Fruit fly (Drosophila melanogaster): ENCODE measurements around the gene Synd.

The Synd gene

dm6 chr3R:20823704-20824454, 8.7 kb upstream of the Synd start, which contains the start of gene CG17272:
Gene CG17272, minus strand, starts transcription at chr3R:20824239.
- no peak for TF ChIP-seq CG14711 (tag; optimal IDR thresholded peaks at IDR 0.05)
- TF ChIP-seq CG33017 (tag; optimal IDR thresholded peaks at IDR 0.05): peak; percentile 1
- TF ChIP-seq Mnt (GFP tag; optimal IDR thresholded peaks at IDR 0.05): peak; percentile 27

- TF ChIP-seq CG12768 (GFP tag; optimal IDR thresholded peaks at IDR 0.05) (peak; percentile 32), CG33017 (tag; optimal IDR thresholded peaks at IDR 0.05) (no peak), cic (GFP tag; optimal IDR thresholded peaks at IDR 0.05) (peak; percentile 35), Hr96 (GFP tag; optimal IDR thresholded peaks at IDR 0.05) (no peak), cnc (optimal IDR thresholded peaks at IDR 0.05) (peak in 1 of 2 experiments; percentile 23), CG7045 (GFP tag; optimal IDR thresholded peaks at IDR 0.05) (peak; percentile 2)
Measured at dm6 chr3R:20826929-20827328, 5.7 kb upstream of the Synd start.

- no peak for TF ChIP-seq bab1 (GFP tag; optimal IDR thresholded peaks at IDR 0.05)
- no peak for TF ChIP-seq CG5204 (GFP tag; optimal IDR thresholded peaks at IDR 0.05)
- TF ChIP-seq ovo (GFP tag; optimal IDR thresholded peaks at IDR 0.05): no peak
- TF ChIP-seq CG11617 (GFP tag; optimal IDR thresholded peaks at IDR 0.05): no peak
- TF ChIP-seq pad (GFP tag; optimal IDR thresholded peaks at IDR 0.05): no peak
- TF ChIP-seq Crg-1 (GFP tag; optimal IDR thresholded peaks at IDR 0.05): peak; percentile 45
- TF ChIP-seq Mnt (GFP tag; optimal IDR thresholded peaks at IDR 0.05): peak; percentile 14
- no peak for TF ChIP-seq Clk (GFP tag; optimal IDR thresholded peaks at IDR 0.05)
- TF ChIP-seq cnc (optimal IDR thresholded peaks at IDR 0.05): no peak
- no peak for TF ChIP-seq Hr96 (GFP tag; optimal IDR thresholded peaks at IDR 0.05)
- TF ChIP-seq CG1620 (GFP tag; optimal IDR thresholded peaks at IDR 0.05): no peak
- no peak for TF ChIP-seq toe (GFP tag; optimal IDR thresholded peaks at IDR 0.05)
- TF ChIP-seq cic (GFP tag; optimal IDR thresholded peaks at IDR 0.05): peak; percentile 39
- TF ChIP-seq tj (GFP tag; optimal IDR thresholded peaks at IDR 0.05): peak; percentile 94
- TF ChIP-seq kay (GFP tag; ENCODE audit: borderline replicate concordance): no peak
Measured at dm6 chr3R:20828520-20829415, 3.8 kb upstream of the Synd start.

- peak; percentile 35 for TF ChIP-seq kay (GFP tag; ENCODE audit: borderline replicate concordance)
- TF ChIP-seq CG14711 (tag; optimal IDR thresholded peaks at IDR 0.05): no peak
- no peak for TF ChIP-seq cnc (optimal IDR thresholded peaks at IDR 0.05)
- TF ChIP-seq ovo (GFP tag; optimal IDR thresholded peaks at IDR 0.05): no peak
- no peak for TF ChIP-seq bab1 (GFP tag; optimal IDR thresholded peaks at IDR 0.05)
- TF ChIP-seq Clk (GFP tag; optimal IDR thresholded peaks at IDR 0.05): peak; percentile 8
- TF ChIP-seq Mnt (GFP tag; optimal IDR thresholded peaks at IDR 0.05): peak; percentile 98
- TF ChIP-seq CG12768 (GFP tag; optimal IDR thresholded peaks at IDR 0.05): peak; percentile 3
- no peak for TF ChIP-seq toe (GFP tag; optimal IDR thresholded peaks at IDR 0.05)
- TF ChIP-seq CG7045 (GFP tag; optimal IDR thresholded peaks at IDR 0.05): peak; percentile 11
- peak; percentile 30 for TF ChIP-seq CG11617 (GFP tag; optimal IDR thresholded peaks at IDR 0.05)
- TF ChIP-seq tj (GFP tag; optimal IDR thresholded peaks at IDR 0.05): peak; percentile 89
- TF ChIP-seq Crg-1 (GFP tag; optimal IDR thresholded peaks at IDR 0.05): no peak
- no peak for TF ChIP-seq CG5204 (GFP tag; optimal IDR thresholded peaks at IDR 0.05)
- TF ChIP-seq cic (GFP tag; optimal IDR thresholded peaks at IDR 0.05): peak; percentile 54
Measured at dm6 chr3R:20829416-20830131, 3.0 kb upstream of the Synd start.

dm6 chr3R:20830153-20830695, 2.4 kb upstream of the Synd start, which contains the start of gene Adss:
Gene Adss, minus strand, starts transcription at chr3R:20830580.
- TF ChIP-seq CG7045 (GFP tag; optimal IDR thresholded peaks at IDR 0.05): peak; percentile 12
- peak; percentile 72 for TF ChIP-seq Crg-1 (GFP tag; optimal IDR thresholded peaks at IDR 0.05)
- TF ChIP-seq ovo (GFP tag; optimal IDR thresholded peaks at IDR 0.05): peak; percentile 32
- peak; percentile 69 for TF ChIP-seq Mnt (GFP tag; optimal IDR thresholded peaks at IDR 0.05)
- TF ChIP-seq CG12768 (GFP tag; optimal IDR thresholded peaks at IDR 0.05): peak; percentile 31
- TF ChIP-seq Clk (GFP tag; optimal IDR thresholded peaks at IDR 0.05): no peak
- no peak for TF ChIP-seq CG14711 (tag; optimal IDR thresholded peaks at IDR 0.05)
- TF ChIP-seq bab1 (GFP tag; optimal IDR thresholded peaks at IDR 0.05): peak; percentile 8
- peak; percentile 40 for TF ChIP-seq CG7101 (tag; optimal IDR thresholded peaks at IDR 0.05)
- peak; percentile 64 for TF ChIP-seq CG11617 (GFP tag; optimal IDR thresholded peaks at IDR 0.05)
- TF ChIP-seq kay (GFP tag; ENCODE audit: borderline replicate concordance): no peak
- peak; percentile 24 for TF ChIP-seq CG33017 (tag; optimal IDR thresholded peaks at IDR 0.05)
- TF ChIP-seq cic (GFP tag; optimal IDR thresholded peaks at IDR 0.05): peak; percentile 6
- TF ChIP-seq CG1620 (GFP tag; optimal IDR thresholded peaks at IDR 0.05): peak; percentile 69
- peak; percentile 40 for TF ChIP-seq Hr96 (GFP tag; optimal IDR thresholded peaks at IDR 0.05)
